Worm (Caenorhabditis elegans) whole organism, L2 larva: ENCODE results near the gene nbs-1.

ENCODE experiments used
- C34F6.9 ChIP-seq: fragments of 150-350 bp; optimal IDR thresholded peaks from 2 replicates; lab custom pipeline; 2014; ENCODE audit warnings: missing biosample characterization, missing genetic modification characterization
- F13H6.1 ChIP-seq: sonication (generic microtip); optimal IDR thresholded peaks from 2 replicates; lab custom pipeline; 2016; ENCODE audit warnings: missing genetic modification characterization, missing compliant biosample characterization
- R02D3.7 ChIP-seq: fragments of 150-350 bp; optimal IDR thresholded peaks from 2 replicates; lab custom pipeline; 2014; ENCODE audit warnings: missing biosample characterization, missing genetic modification characterization
- Y55F3AM.14 ChIP-seq: fragments of 200-800 bp; sonication (Bioruptor generic); optimal IDR thresholded peaks from 2 replicates; lab custom pipeline; 2018; ENCODE audit warnings: mild to moderate bottlenecking, missing genetic modification characterization, missing compliant biosample characterization
- ZK546.5 ChIP-seq: sonication (generic microtip); optimal IDR thresholded peaks from 2 replicates; lab custom pipeline; 2017; ENCODE audit warnings: missing biosample characterization, missing genetic modification characterization
- alr-1 ChIP-seq: fragments of 150-350 bp; optimal IDR thresholded peaks from 2 replicates; lab custom pipeline; 2014; ENCODE audit warnings: missing biosample characterization, missing genetic modification characterization
- aly-2 ChIP-seq: fragments of 150-350 bp; optimal IDR thresholded peaks from 2 replicates; lab custom pipeline; 2014; ENCODE audit warnings: missing biosample characterization, missing genetic modification characterization
- ama-1 ChIP-seq: fragments of 150-350 bp; optimal IDR thresholded peaks from 2 replicates; lab custom pipeline; 2018; ENCODE audit warnings: inconsistent platforms
- blmp-1 ChIP-seq: sonication (generic microtip); optimal IDR thresholded peaks from 2 replicates; lab custom pipeline; 2017; ENCODE audit warnings: missing genetic modification characterization, mild to moderate bottlenecking, missing compliant biosample characterization, antibody characterized with exemption, moderate library complexity; ENCODE audit not compliant: insufficient read depth
- ceh-16 ChIP-seq: fragments of 150-350 bp; optimal IDR thresholded peaks from 2 replicates; lab custom pipeline; 2014; ENCODE audit warnings: missing biosample characterization, missing genetic modification characterization
- ceh-82 ChIP-seq: fragments of 150-350 bp; optimal IDR thresholded peaks from 2 replicates; lab custom pipeline; 2014; ENCODE audit warnings: missing biosample characterization, missing genetic modification characterization
- crh-2 ChIP-seq: sonication (generic microtip); optimal IDR thresholded peaks from 2 replicates; lab custom pipeline; 2017; ENCODE audit warnings: missing biosample characterization, missing genetic modification characterization
- dmd-4 ChIP-seq: sonication (generic microtip); optimal IDR thresholded peaks from 2 replicates; lab custom pipeline; 2017; ENCODE audit warnings: missing biosample characterization, missing genetic modification characterization
- egl-27 ChIP-seq: sonication (generic microtip); optimal IDR thresholded peaks from 3 replicates; lab custom pipeline; 2017; ENCODE audit warnings: missing biosample characterization, missing genetic modification reagents, missing genetic modification characterization
- elt-1 ChIP-seq: fragments of 150-350 bp; optimal IDR thresholded peaks from 2 replicates; lab custom pipeline; 2014; ENCODE audit warnings: missing biosample characterization, missing genetic modification characterization
- elt-3 ChIP-seq: sonication (generic microtip); optimal IDR thresholded peaks from 2 replicates; lab custom pipeline; 2017; ENCODE audit warnings: missing biosample characterization, missing genetic modification characterization
- fos-1 ChIP-seq: fragments of 150-350 bp; optimal IDR thresholded peaks from 2 replicates; lab custom pipeline; 2014; ENCODE audit warnings: missing biosample characterization, missing genetic modification characterization
- gmeb-1 ChIP-seq: fragments of 150-350 bp; optimal IDR thresholded peaks from 2 replicates; lab custom pipeline; 2014; ENCODE audit warnings: missing biosample characterization, missing genetic modification characterization
- lin-11 ChIP-seq: fragments of 150-350 bp; sonication (generic microtip); optimal IDR thresholded peaks from 2 replicates; lab custom pipeline; 2014; ENCODE audit warnings: missing biosample characterization, missing genetic modification characterization, inconsistent platforms, mixed read lengths
- lin-39 ChIP-seq: fragments of 150-350 bp; optimal IDR thresholded peaks from 2 replicates; lab custom pipeline; 2014; ENCODE audit warnings: missing biosample characterization, missing genetic modification reagents, missing genetic modification characterization
- lsy-2 ChIP-seq, 2 experiments: fragments of 150-350 bp in 1 of 2; sonication (generic microtip) in 1 of 2; optimal IDR thresholded peaks; 2 replicates each; lab custom pipeline; 2014 to 2017; ENCODE audit warnings: missing biosample characterization in 2 of 2, missing genetic modification characterization in 2 of 2
- mab-5 ChIP-seq: fragments of 150-350 bp; optimal IDR thresholded peaks from 2 replicates; lab custom pipeline; 2014; ENCODE audit warnings: missing biosample characterization, missing genetic modification characterization
- mbf-1 ChIP-seq: sonication (generic microtip); optimal IDR thresholded peaks from 2 replicates; lab custom pipeline; 2017; ENCODE audit warnings: missing biosample characterization, missing genetic modification characterization
- mdl-1 ChIP-seq, 2 experiments: fragments of 150-350 bp in 1 of 2; sonication (generic microtip) in 1 of 2; optimal IDR thresholded peaks; 2 replicates each; lab custom pipeline; 2017; ENCODE audit warnings: missing biosample characterization in 2 of 2, missing genetic modification characterization in 2 of 2
- nhr-10 ChIP-seq: sonication (generic microtip); optimal IDR thresholded peaks from 2 replicates; lab custom pipeline; 2017; ENCODE audit warnings: missing biosample characterization, missing genetic modification characterization
- nhr-129 ChIP-seq: fragments of 150-350 bp; optimal IDR thresholded peaks from 2 replicates; lab custom pipeline; 2014; ENCODE audit warnings: missing biosample characterization, missing genetic modification characterization
- nhr-21 ChIP-seq: fragments of 150-350 bp; optimal IDR thresholded peaks from 2 replicates; lab custom pipeline; 2014; ENCODE audit warnings: missing biosample characterization, missing genetic modification characterization
- nhr-23 ChIP-seq: fragments of 150-350 bp; optimal IDR thresholded peaks from 2 replicates; lab custom pipeline; 2014; ENCODE audit warnings: missing biosample characterization, missing genetic modification reagents, missing genetic modification characterization
- nhr-237 ChIP-seq: fragments of 150-350 bp; optimal IDR thresholded peaks from 2 replicates; lab custom pipeline; 2014; ENCODE audit warnings: missing biosample characterization, missing genetic modification characterization
- nhr-25 ChIP-seq: fragments of 150-350 bp; sonication (generic microtip); optimal IDR thresholded peaks from 3 replicates; lab custom pipeline; 2014; ENCODE audit warnings: missing biosample characterization, missing genetic modification characterization
- nhr-6 ChIP-seq: fragments of 150-350 bp; optimal IDR thresholded peaks from 2 replicates; lab custom pipeline; 2014; ENCODE audit warnings: missing biosample characterization, missing genetic modification characterization
- nhr-77 ChIP-seq: fragments of 150-350 bp; optimal IDR thresholded peaks from 2 replicates; lab custom pipeline; 2014; ENCODE audit warnings: missing biosample characterization, missing genetic modification characterization
- peb-1 ChIP-seq: fragments of 150-350 bp; optimal IDR thresholded peaks from 2 replicates; lab custom pipeline; 2014; ENCODE audit warnings: missing biosample characterization, missing genetic modification characterization
- sem-4 ChIP-seq: fragments of 150-350 bp; optimal IDR thresholded peaks from 2 replicates; lab custom pipeline; 2014; ENCODE audit warnings: missing biosample characterization, missing genetic modification reagents, missing genetic modification characterization
- skn-1 ChIP-seq: sonication (generic microtip); optimal IDR thresholded peaks from 2 replicates; lab custom pipeline; 2017; ENCODE audit warnings: missing biosample characterization, missing genetic modification characterization
- sma-3 ChIP-seq: sonication (generic microtip); optimal IDR thresholded peaks from 2 replicates; lab custom pipeline; 2016; ENCODE audit warnings: missing genetic modification reagents, missing genetic modification characterization, missing compliant biosample characterization
- sma-9 ChIP-seq, 2 experiments: fragments of 150-350 bp in 1 of 2; sonication (generic microtip) in 1 of 2; optimal IDR thresholded peaks; 2 replicates each; lab custom pipeline; 2014 to 2016; ENCODE audit warnings: missing genetic modification characterization in 2 of 2, mild to moderate bottlenecking in 1 of 2, missing biosample characterization in 1 of 2, missing compliant biosample characterization in 1 of 2, missing genetic modification reagents in 1 of 2, moderate library complexity in 1 of 2
- snpc-4 ChIP-seq: fragments of 150-350 bp; optimal IDR thresholded peaks from 2 replicates; lab custom pipeline; 2014; ENCODE audit warnings: missing biosample characterization, missing genetic modification characterization
- unc-55 ChIP-seq: fragments of 150-350 bp; sonication (generic microtip); optimal IDR thresholded peaks from 3 replicates; lab custom pipeline; 2014; ENCODE audit warnings: missing biosample characterization, missing genetic modification reagents, missing genetic modification characterization
- zag-1 ChIP-seq: fragments of 150-350 bp; optimal IDR thresholded peaks from 2 replicates; lab custom pipeline; 2014; ENCODE audit warnings: missing biosample characterization, missing genetic modification characterization
- ztf-1 ChIP-seq: fragments of 200-800 bp; sonication (Bioruptor generic); conservative IDR thresholded peaks from 2 replicates; pipeline ENCODE4 v1.3.6; 2022; ENCODE audit warnings: missing genetic modification characterization, missing compliant biosample characterization
- ztf-11 ChIP-seq: sonication (generic microtip); optimal IDR thresholded peaks from 2 replicates; lab custom pipeline; 2017; ENCODE audit warnings: missing biosample characterization, missing genetic modification characterization
- ztf-4 ChIP-seq: fragments of 150-350 bp; optimal IDR thresholded peaks from 2 replicates; lab custom pipeline; 2014; ENCODE audit warnings: missing biosample characterization, missing genetic modification characterization

Gene nbs-1

DNA sequence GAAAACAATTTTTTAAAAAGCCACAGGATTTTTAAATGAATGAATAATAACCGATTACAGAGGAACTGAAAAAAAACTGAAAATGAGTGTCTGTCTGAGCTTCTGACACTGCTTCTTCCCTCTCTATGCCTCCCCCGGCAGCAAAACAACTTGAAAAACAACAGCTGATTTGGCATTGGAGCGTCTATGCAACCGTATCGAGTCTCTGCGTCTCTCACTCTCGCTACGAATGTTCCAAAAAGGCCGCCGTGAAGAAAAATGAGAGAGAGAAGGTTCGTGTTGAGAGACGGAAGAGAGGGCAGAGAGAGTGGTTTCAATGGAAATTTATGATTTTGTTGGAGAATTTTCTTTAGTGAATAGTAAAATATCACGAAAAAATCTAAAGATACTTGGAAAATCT lies 6.8 kb upstream of the nbs-1 start (continued):
- TF ChIP-seq C34F6.9 (peak; percentile 91), lin-11 (tag; lab: Kevin White, UChicago) (peak; percentile 68), alr-1 (tag; lab: Kevin White, UChicago) (no peak), sem-4 (tag; lab: Kevin White, UChicago) (no peak), nhr-23 (tag; lab: Kevin White, UChicago) (no peak), aly-2 (no peak), peb-1 (tag; lab: Kevin White, UChicago) (no peak), egl-27 (tag; lab: Kevin White, UChicago) (no peak), R02D3.7 (tag; lab: Kevin White, UChicago) (no peak), zag-1 (tag; lab: Kevin White, UChicago) (no peak)
- TF ChIP-seq, all 48 proteins: peak for 15

DNA sequence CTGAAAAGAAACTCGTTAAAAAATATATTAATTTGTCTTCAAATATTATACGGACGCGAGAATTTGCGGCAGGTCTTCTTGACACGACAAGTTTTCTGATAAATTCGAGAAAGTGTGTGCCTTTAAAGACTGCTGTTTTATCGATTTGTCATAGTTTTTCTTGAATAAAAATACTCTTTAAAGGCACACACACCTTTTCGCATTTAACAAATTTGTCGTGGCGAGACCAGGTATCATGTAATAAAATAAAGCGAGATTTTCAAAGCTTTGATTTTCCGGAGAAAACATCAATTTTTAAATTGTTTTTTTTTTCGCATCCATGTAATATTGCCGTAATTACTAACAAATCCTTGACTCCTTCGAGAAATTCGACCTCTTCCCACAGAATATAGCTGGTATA lies 4.9 kb upstream of the nbs-1 start:
- no peak for TF ChIP-seq sma-3
- no peak for TF ChIP-seq crh-2 (tag; lab: Kevin White, UChicago)
- TF ChIP-seq lsy-2 (tag; optimal IDR thresholded peaks at IDR 0.05; lab: Kevin White, UChicago): no peak

DNA sequence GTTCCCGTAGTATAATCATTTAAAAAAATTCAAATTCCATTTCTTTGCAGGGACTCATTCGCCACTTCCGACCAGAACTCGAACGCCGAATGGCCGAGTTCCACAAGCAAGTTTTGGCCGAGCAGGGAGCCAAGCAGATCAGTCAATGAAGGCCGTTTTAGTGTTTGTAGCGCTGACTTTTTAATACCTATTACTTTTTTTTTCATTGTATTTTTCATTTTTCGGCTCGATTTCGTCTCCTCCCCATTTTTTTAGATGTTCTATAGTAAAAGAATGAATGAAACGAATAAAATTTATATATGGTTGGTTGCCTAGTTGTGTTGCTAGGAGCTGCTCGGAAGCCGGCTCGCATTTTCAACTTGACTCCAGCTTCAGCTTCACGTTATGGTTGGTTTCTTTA lies 3.6 kb upstream of the nbs-1 start, which contains the start of gene C09H10.4:
TSS of gene C09H10.4 (plus strand) at position 301 of the 400 bp plus-strand sequence.
- no peak for TF ChIP-seq fos-1
- no peak for TF ChIP-seq aly-2
- no peak for TF ChIP-seq elt-3 (tag; lab: Kevin White, UChicago)
- TF ChIP-seq sma-3: no peak
- TF ChIP-seq lin-11 (tag; lab: Kevin White, UChicago): no peak
- TF ChIP-seq nhr-77 (tag; lab: Kevin White, UChicago): no peak
- TF ChIP-seq dmd-4: no peak
- no peak for TF ChIP-seq peb-1 (tag; lab: Kevin White, UChicago)
- no peak for TF ChIP-seq ama-1 (lab: Kevin White, UChicago)
- no peak for TF ChIP-seq egl-27 (tag; lab: Kevin White, UChicago)
- TF ChIP-seq sem-4 (tag; lab: Kevin White, UChicago): no peak
- no peak for TF ChIP-seq ceh-16 (tag; lab: Kevin White, UChicago)
- no peak for TF ChIP-seq C34F6.9
- TF ChIP-seq nhr-6 (tag; lab: Kevin White, UChicago): no peak
- no peak for TF ChIP-seq nhr-237 (tag; lab: Kevin White, UChicago)

DNA sequence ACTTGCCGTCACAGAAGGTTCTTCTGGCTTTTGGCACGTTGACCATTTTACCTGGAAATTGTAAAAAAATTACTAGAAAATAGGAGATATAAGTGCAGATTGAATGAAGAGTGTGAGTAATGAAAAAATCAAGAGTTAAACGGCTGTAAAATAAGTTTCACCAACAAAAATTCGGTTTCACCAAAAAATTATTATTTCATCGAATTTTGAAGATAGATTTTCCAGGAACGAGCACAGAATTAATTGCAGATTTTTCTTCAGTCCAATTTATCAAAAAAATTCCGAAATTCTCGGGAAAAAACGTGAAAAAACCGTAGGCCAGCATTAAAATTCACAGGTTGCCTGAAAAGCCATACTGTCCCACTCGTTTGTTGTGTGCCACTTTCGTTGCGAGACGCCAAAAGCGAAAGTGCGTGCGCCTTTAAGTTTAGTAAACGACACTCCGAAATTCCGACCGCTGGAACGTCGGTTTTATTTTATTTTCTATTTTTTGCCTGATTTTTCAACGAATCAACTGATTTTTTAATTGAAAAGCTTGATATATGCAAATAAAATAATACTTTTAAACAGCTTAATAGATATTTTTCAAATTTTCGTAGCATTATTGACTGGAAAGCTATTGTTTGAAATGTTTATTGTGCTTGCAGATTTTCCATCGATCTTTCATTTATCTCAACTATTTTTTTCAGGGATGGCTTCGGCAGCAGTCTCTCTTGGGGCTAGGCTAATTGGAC lies 1.0 kb upstream of the nbs-1 start, which contains the start of the genes rpl-36.A and nuo-1:
TSS of gene rpl-36.A (minus strand) at position 51 of the 734 bp plus-strand sequence.
TSS of gene nuo-1 (plus strand) at position 684 of the 734 bp plus-strand sequence.
- TF ChIP-seq nhr-129 (tag; lab: Kevin White, UChicago): peak; percentile 90
- peak; percentile 67 for TF ChIP-seq sma-9 (GFP tag; optimal IDR thresholded peaks at IDR 0.05; lab: Kevin White, UChicago)
- TF ChIP-seq sma-9 (tag; optimal IDR thresholded peaks at IDR 0.05; lab: Kevin White, UChicago): no peak
- TF ChIP-seq nhr-77 (tag; lab: Kevin White, UChicago): no peak
- TF ChIP-seq unc-55: peak; percentile 97
- peak; percentile 76 for TF ChIP-seq snpc-4 (tag; lab: Kevin White, UChicago)
- TF ChIP-seq ztf-11: no peak
- peak; percentile 92 to 99 for TF ChIP-seq lsy-2 (tag; optimal IDR thresholded peaks at IDR 0.05; lab: Kevin White, UChicago)
- TF ChIP-seq nhr-21: peak; percentile 83
- TF ChIP-seq lin-11 (tag; lab: Kevin White, UChicago): peak; percentile 88
- TF ChIP-seq ztf-4 (tag; lab: Kevin White, UChicago): peak; percentile 54
- no peak for TF ChIP-seq egl-27 (tag; lab: Kevin White, UChicago)
- peak; percentile 86 for TF ChIP-seq nhr-25 (tag; lab: Kevin White, UChicago)
- peak; percentile 94 for TF ChIP-seq blmp-1
- TF ChIP-seq peb-1 (tag; lab: Kevin White, UChicago): no peak
- TF ChIP-seq zag-1 (tag; lab: Kevin White, UChicago): peak; percentile 66
- TF ChIP-seq sem-4 (tag; lab: Kevin White, UChicago): peak; percentile 12
- no peak for TF ChIP-seq dmd-4
- TF ChIP-seq gmeb-1 (tag; lab: Kevin White, UChicago): peak; percentile 83
- no peak for TF ChIP-seq skn-1 (tag; lab: Kevin White, UChicago)
- peak; percentile 80 for TF ChIP-seq sma-3
- TF ChIP-seq mbf-1 (tag; lab: Kevin White, UChicago): no peak
- TF ChIP-seq C34F6.9: peak; percentile 94
- TF ChIP-seq nhr-23 (tag; lab: Kevin White, UChicago): no peak
- no peak for TF ChIP-seq nhr-10
- TF ChIP-seq fos-1: peak; percentile 73
- TF ChIP-seq elt-1 (tag; lab: Kevin White, UChicago): no peak
- peak in 1 of 2 experiments; percentile 13 for TF ChIP-seq mdl-1 (tag; optimal IDR thresholded peaks at IDR 0.05; lab: Kevin White, UChicago)
- TF ChIP-seq nhr-237 (tag; lab: Kevin White, UChicago): no peak
- TF ChIP-seq R02D3.7 (tag; lab: Kevin White, UChicago): no peak
- no peak for TF ChIP-seq lin-39 (tag; lab: Kevin White, UChicago)
- no peak for TF ChIP-seq nhr-6 (tag; lab: Kevin White, UChicago)
- peak; percentile 64 for TF ChIP-seq F13H6.1 (tag; lab: Kevin White, UChicago)
- TF ChIP-seq ZK546.5 (tag; lab: Kevin White, UChicago): peak; percentile 33
- peak; percentile 30 for TF ChIP-seq mab-5 (tag; lab: Kevin White, UChicago)
- peak; percentile 43 for TF ChIP-seq ama-1 (lab: Kevin White, UChicago)
- TF ChIP-seq ceh-82 (tag; lab: Kevin White, UChicago): no peak
- TF ChIP-seq Y55F3AM.14 (GFP tag; lab: Kevin White, UChicago): no peak
- no peak for TF ChIP-seq ztf-1 (GFP tag; lab: Robert Waterston, UW)
- no peak for TF ChIP-seq alr-1 (tag; lab: Kevin White, UChicago)
